Worm (Caenorhabditis elegans) whole organism, L1 larva: ENCODE results near the gene dot-1.2.
A peak's percentile ranks its signal among the peaks of the same experiment; 100 is the strongest.

Experiments used
- Y116A8C.19 ChIP-seq: sonication (generic microtip); optimal IDR thresholded peaks from 2 replicates; lab custom pipeline; 2016; ENCODE audit warnings: missing compliant biosample characterization, missing genetic modification characterization, borderline replicate concordance
- ceh-63 ChIP-seq: fragments of 200-800 bp; sonication (Bioruptor generic); optimal IDR thresholded peaks from 2 replicates; lab custom pipeline; 2018; ENCODE audit warnings: mild to moderate bottlenecking, missing genetic modification characterization, missing compliant biosample characterization
- ceh-8 ChIP-seq: fragments of 200-800 bp; sonication (Bioruptor generic); optimal IDR thresholded peaks from 2 replicates; lab custom pipeline; 2018; ENCODE audit warnings: mild to moderate bottlenecking, missing genetic modification characterization, moderate library complexity, missing compliant biosample characterization
- ces-1 ChIP-seq: fragments of 150-350 bp; optimal IDR thresholded peaks from 2 replicates; lab custom pipeline; 2014; ENCODE audit warnings: missing biosample characterization, missing genetic modification reagents, missing genetic modification characterization
- dsc-1 ChIP-seq: sonication (generic microtip); optimal IDR thresholded peaks from 2 replicates; lab custom pipeline; 2016; ENCODE audit warnings: mild to moderate bottlenecking, missing genetic modification characterization, missing compliant biosample characterization
- efl-1 ChIP-seq, 4 experiments: fragments of 150-350 bp; optimal IDR thresholded peaks in 3 of 4; peaks in 1 of 4; 1 replicate in 1 of 4; 2 replicates in 3 of 4; lab custom pipeline; 2014; ENCODE audit warnings: missing biosample characterization in 2 of 4, missing genetic modification characterization in 2 of 4, missing genetic modification reagents in 2 of 4
- efl-3 ChIP-seq: fragments of 200-800 bp; sonication (Bioruptor generic); optimal IDR thresholded peaks from 2 replicates; lab custom pipeline; 2018; ENCODE audit warnings: mild to moderate bottlenecking, missing genetic modification characterization, missing compliant biosample characterization
- fkh-8 ChIP-seq: sonication (generic microtip); optimal IDR thresholded peaks from 2 replicates; lab custom pipeline; 2016; ENCODE audit warnings: mild to moderate bottlenecking, missing genetic modification characterization, missing compliant biosample characterization
- fos-1 ChIP-seq: fragments of 150-350 bp; optimal IDR thresholded peaks from 2 replicates; lab custom pipeline; 2014; ENCODE audit warnings: missing biosample characterization, missing genetic modification characterization
- grh-1 ChIP-seq: fragments of 200-800 bp; sonication (Bioruptor generic); IDR thresholded peaks from 2 replicates; pipeline ENCODE4 v1.3.6; 2022; ENCODE audit warnings: missing genetic modification reagents, missing genetic modification characterization, missing compliant biosample characterization
- hlh-4 ChIP-seq: sonication (generic microtip); optimal IDR thresholded peaks from 2 replicates; lab custom pipeline; 2016; ENCODE audit warnings: mild to moderate bottlenecking, missing genetic modification characterization, missing compliant biosample characterization
- irx-1 ChIP-seq: sonication (generic microtip); optimal IDR thresholded peaks from 2 replicates; lab custom pipeline; 2016; ENCODE audit warnings: missing genetic modification characterization, missing compliant biosample characterization
- lin-13 ChIP-seq: fragments of 150-350 bp; optimal IDR thresholded peaks from 2 replicates; lab custom pipeline; 2014; ENCODE audit warnings: missing biosample characterization, missing genetic modification reagents, missing genetic modification characterization
- lin-15B ChIP-seq: fragments of 150-350 bp; sonication (generic microtip); optimal IDR thresholded peaks from 3 replicates; lab custom pipeline; 2014; ENCODE audit warnings: missing biosample characterization, missing genetic modification characterization
- lin-39 ChIP-seq: fragments of 150-350 bp; optimal IDR thresholded peaks from 2 replicates; lab custom pipeline; 2014; ENCODE audit warnings: missing biosample characterization, missing genetic modification reagents, missing genetic modification characterization
- lir-3 ChIP-seq: sonication (generic microtip); optimal IDR thresholded peaks from 2 replicates; lab custom pipeline; 2016; ENCODE audit warnings: mild to moderate bottlenecking, missing genetic modification characterization, moderate library complexity, missing compliant biosample characterization; ENCODE audit not compliant: poor library complexity
- mdl-1 ChIP-seq, 2 experiments: fragments of 150-350 bp; optimal IDR thresholded peaks; 2 replicates each; lab custom pipeline; 2014 to 2017; ENCODE audit warnings: missing biosample characterization in 2 of 2, missing genetic modification characterization in 2 of 2, inconsistent platforms in 1 of 2
- nhr-11 ChIP-seq: fragments of 150-350 bp; optimal IDR thresholded peaks from 2 replicates; lab custom pipeline; 2014; ENCODE audit warnings: missing biosample characterization, missing genetic modification characterization
- nhr-28 ChIP-seq: fragments of 150-350 bp; optimal IDR thresholded peaks from 2 replicates; lab custom pipeline; 2014; ENCODE audit warnings: missing biosample characterization, missing genetic modification characterization
- nhr-71 ChIP-seq: sonication (generic microtip); optimal IDR thresholded peaks from 2 replicates; lab custom pipeline; 2016; ENCODE audit warnings: mild to moderate bottlenecking, missing genetic modification characterization, moderate library complexity, missing compliant biosample characterization
- nhr-76 ChIP-seq: sonication (generic microtip); optimal IDR thresholded peaks from 2 replicates; lab custom pipeline; 2017; ENCODE audit warnings: missing biosample characterization, missing genetic modification characterization
- nhr-85 ChIP-seq: sonication (generic microtip); peaks from one replicate; lab custom pipeline; 2016; ENCODE audit warnings: missing genetic modification characterization, inconsistent platforms, missing compliant biosample characterization
- nhr-90 ChIP-seq: sonication (generic microtip); optimal IDR thresholded peaks from 2 replicates; lab custom pipeline; 2016; ENCODE audit warnings: mild to moderate bottlenecking, missing genetic modification characterization, missing compliant biosample characterization; ENCODE audit not compliant: poor library complexity
- pax-3 ChIP-seq: fragments of 200-800 bp; sonication (Bioruptor generic); optimal IDR thresholded peaks from 2 replicates; lab custom pipeline; 2018; ENCODE audit warnings: mild to moderate bottlenecking, missing genetic modification characterization, moderate library complexity, missing compliant biosample characterization
- snpc-4 ChIP-seq: fragments of 150-350 bp; optimal IDR thresholded peaks from 2 replicates; lab custom pipeline; 2014; ENCODE audit warnings: missing biosample characterization, missing genetic modification characterization
- swsn-7 ChIP-seq: sonication (generic microtip); optimal IDR thresholded peaks from 2 replicates; lab custom pipeline; 2016; ENCODE audit warnings: missing genetic modification characterization, missing compliant biosample characterization
- tlp-1 ChIP-seq: fragments of 150-350 bp; optimal IDR thresholded peaks from 2 replicates; lab custom pipeline; 2014; ENCODE audit warnings: missing biosample characterization, missing genetic modification characterization
- unc-30 ChIP-seq: sonication (generic microtip); optimal IDR thresholded peaks from 2 replicates; lab custom pipeline; 2017; ENCODE audit warnings: missing biosample characterization, missing genetic modification characterization
- unc-98 ChIP-seq: fragments of 200-800 bp; sonication (Bioruptor generic); IDR thresholded peaks from 2 replicates; pipeline ENCODE4 v1.3.6; 2022; ENCODE audit warnings: missing genetic modification characterization, missing compliant biosample characterization
- xbp-1 ChIP-seq: sonication (generic microtip); optimal IDR thresholded peaks from 2 replicates; lab custom pipeline; 2016; ENCODE audit warnings: missing genetic modification characterization, missing compliant biosample characterization
- zip-4 ChIP-seq: fragments of 200-800 bp; sonication (Bioruptor generic); optimal IDR thresholded peaks from 2 replicates; lab custom pipeline; 2018; ENCODE audit warnings: mild to moderate bottlenecking, missing genetic modification characterization, moderate library complexity, missing compliant biosample characterization
- ztf-11 ChIP-seq, 2 experiments: sonication (generic microtip); optimal IDR thresholded peaks; 2 replicates each; lab custom pipeline; 2016 to 2017; ENCODE audit warnings: missing genetic modification characterization in 2 of 2, missing biosample characterization in 1 of 2, missing compliant biosample characterization in 1 of 2
- ztf-4 ChIP-seq: fragments of 150-350 bp; optimal IDR thresholded peaks from 2 replicates; lab custom pipeline; 2014; ENCODE audit warnings: missing biosample characterization, missing genetic modification characterization

The dot-1.2 gene

DNA sequence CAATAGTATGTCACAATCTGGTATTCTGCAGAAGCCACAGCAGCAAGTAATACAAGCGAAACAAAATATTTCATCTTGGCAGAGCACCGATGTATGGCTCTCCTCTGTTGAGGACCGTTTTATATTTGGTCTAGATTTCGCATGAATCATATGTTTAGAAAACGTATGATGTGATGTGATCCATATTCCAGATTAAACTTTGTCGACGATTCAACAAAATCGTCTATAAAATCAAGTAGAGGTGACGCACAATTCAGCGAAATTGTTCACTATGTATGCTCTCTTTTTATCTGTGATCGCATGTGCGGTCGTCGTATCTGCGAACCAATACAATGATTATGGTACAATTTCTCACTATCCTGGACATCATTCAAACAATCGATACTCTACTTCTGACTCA is 10.7 kb upstream of the dot-1.2 start, which contains the start of the genes Y62H9A.3 and Y62H9A.4:
Y62H9A.3 (minus strand) TSS at position 101 of the 400 bp plus-strand sequence.
Y62H9A.4 (plus strand) TSS at position 256 of the 400 bp plus-strand sequence.
- TF ChIP-seq pax-3 (no peak), nhr-11 (tag; lab: Kevin White, UChicago) (no peak), lin-39 (no peak), unc-98 (no peak), nhr-71 (tag; lab: Kevin White, UChicago) (no peak), fos-1 (tag; lab: Kevin White, UChicago) (no peak), zip-4 (GFP tag; lab: Kevin White, UChicago) (no peak), nhr-28 (tag; lab: Kevin White, UChicago) (no peak), ztf-11 (tag; optimal IDR thresholded peaks at IDR 0.05; lab: Kevin White, UChicago) (no peak), ztf-4 (no peak), lin-15B (tag; lab: Kevin White, UChicago) (no peak), nhr-90 (tag; lab: Kevin White, UChicago) (no peak), dsc-1 (no peak), efl-3 (GFP tag; lab: Kevin White, UChicago) (no peak), mdl-1 (tag; optimal IDR thresholded peaks at IDR 0.05; lab: Kevin White, UChicago) (no peak), irx-1 (tag; lab: Kevin White, UChicago) (no peak), unc-30 (tag; lab: Kevin White, UChicago) (no peak), ces-1 (GFP tag; lab: Kevin White, UChicago) (no peak), lir-3 (tag; lab: Kevin White, UChicago) (no peak), nhr-76 (tag; lab: Kevin White, UChicago) (no peak)

- TF ChIP-seq tlp-1 = no peak
- TF ChIP-seq efl-1 (optimal IDR thresholded peaks at IDR 0.05; lab: Kevin White, UChicago) = no peak
- TF ChIP-seq efl-1 (GFP tag; optimal IDR thresholded peaks at IDR 0.05 in 1 of 2; lab: Kevin White, UChicago) = peak in 1 of 2 experiments; percentile 45
Observed at ce11 chrX:11878109-11878508, 8.9 kb upstream of the dot-1.2 start, which contains the start of gene Y62H9A.2. Gene Y62H9A.2 (minus strand): TSS chrX:11878209.

- TF ChIP-seq hlh-4 (tag; lab: Kevin White, UChicago) (peak; percentile 64), ztf-4 (no peak), ceh-63 (no peak), nhr-71 (tag; lab: Kevin White, UChicago) (peak; percentile 53), pax-3 (peak; percentile 25), ceh-8 (GFP tag; lab: Kevin White, UChicago) (no peak), fkh-8 (peak; percentile 25), lin-13 (no peak), swsn-7 (tag; lab: Kevin White, UChicago) (no peak), irx-1 (tag; lab: Kevin White, UChicago) (no peak), lin-39 (no peak), snpc-4 (no peak)
Observed at ce11 chrX:11875260-11875659, 6.1 kb upstream of the dot-1.2 start, which contains the start of gene Y62H9A.1. Gene Y62H9A.1 (plus strand): TSS chrX:11875541.

ce11 chrX:11872210-11872609 is 3.0 kb upstream of the dot-1.2 start:
- no peak for TF ChIP-seq efl-1 (optimal IDR thresholded peaks at IDR 0.05; lab: Kevin White, UChicago)
- peak in 1 of 2 experiments; percentile 63 for TF ChIP-seq efl-1 (GFP tag; optimal IDR thresholded peaks at IDR 0.05 in 1 of 2; lab: Kevin White, UChicago)
- no peak for TF ChIP-seq irx-1 (tag; lab: Kevin White, UChicago)

ce11 chrX:11870393-11870792 is 1.2 kb upstream of the dot-1.2 start:
- TF ChIP-seq fkh-8 = peak; percentile 63
- TF ChIP-seq xbp-1 (tag; lab: Kevin White, UChicago) = no peak
- TF ChIP-seq nhr-85 = no peak
- TF ChIP-seq Y116A8C.19 (tag; lab: Kevin White, UChicago) = no peak
- no peak for TF ChIP-seq grh-1 (GFP tag; lab: Robert Waterston, UW)
- peak; percentile 44 for TF ChIP-seq dsc-1
